Worm (Caenorhabditis elegans): ENCODE results near the gene Y45F10A.7.

- TF ChIP-seq W03F9.2 (tag; optimal IDR thresholded peaks at IDR 0.05), result no peak
- no peak for TF ChIP-seq him-1 (tag; optimal IDR thresholded peaks at IDR 0.05)
Observed at ce11 chrIV:13508924-13509323, 16.6 kb downstream of the Y45F10A.7 start, which contains the start of gene afmd-2.

Data from whole organism, L4/young adult.